Fruit fly (Drosophila melanogaster): ENCODE data around the gene eag.

The eag gene

DNA sequence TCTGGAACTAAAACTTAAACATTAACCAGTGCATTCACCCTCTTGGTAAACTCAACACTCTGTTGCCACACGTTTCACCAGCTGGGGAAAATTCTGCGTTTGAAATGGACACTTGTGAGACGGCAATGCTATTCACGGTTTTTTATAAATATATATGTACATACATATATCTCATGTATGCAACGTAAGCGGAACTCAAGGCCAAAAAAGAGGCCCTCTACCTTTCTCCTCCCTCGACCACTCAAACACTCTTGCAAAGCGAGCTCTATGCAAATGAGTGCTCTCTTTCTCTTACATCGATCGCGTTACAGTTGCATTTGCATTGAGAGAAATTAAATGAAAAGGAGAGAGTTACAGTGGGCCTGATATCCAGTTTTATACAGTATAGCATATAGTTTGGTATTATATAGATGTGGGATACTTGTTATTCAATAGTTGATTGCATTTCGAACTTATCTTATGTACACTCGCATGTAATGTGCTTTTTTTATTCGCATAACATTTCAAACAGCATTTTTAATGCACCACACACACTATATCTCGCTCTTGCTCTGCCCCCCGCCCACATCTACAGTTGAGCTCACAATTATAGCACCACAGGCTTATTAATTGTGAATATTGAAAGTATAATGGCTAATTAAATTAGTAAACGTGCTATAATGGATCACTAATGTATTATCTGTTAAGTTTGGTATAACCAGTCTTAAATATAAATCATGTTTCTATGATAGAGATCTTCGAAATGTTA, 3.0 kb upstream of the eag start (continued):
- TF ChIP-seq CG7928 (GFP tag; optimal IDR thresholded peaks at IDR 0.05) (no peak), CG4730 (GFP tag; IDR thresholded peaks at IDR 0.05) (no peak), Camta (GFP tag; optimal IDR thresholded peaks at IDR 0.05) (no peak), Myb (GFP tag; optimal IDR thresholded peaks at IDR 0.05) (no peak), Dek (tag; optimal IDR thresholded peaks at IDR 0.05) (peak; percentile 1), grn (GFP tag; optimal IDR thresholded peaks at IDR 0.05) (no peak), CG15011 (GFP tag; optimal IDR thresholded peaks at IDR 0.05) (peak; percentile 2), CG43689 (GFP tag; IDR thresholded peaks at IDR 0.05) (no peak), MBD-R2 (GFP tag; IDR thresholded peaks at IDR 0.05) (no peak), CG8924 (tag; optimal IDR thresholded peaks at IDR 0.05) (peak; percentile 38), sima (GFP tag; optimal IDR thresholded peaks at IDR 0.05) (no peak), CG4820 (GFP tag; optimal IDR thresholded peaks at IDR 0.05) (no peak), vfl (GFP tag; optimal IDR thresholded peaks at IDR 0.05) (no peak), Atf-2 (GFP tag; optimal IDR thresholded peaks at IDR 0.05) (peak; percentile 19), CG8388 (GFP tag; optimal IDR thresholded peaks at IDR 0.05) (peak; percentile 77), shn (GFP tag; optimal IDR thresholded peaks at IDR 0.05) (peak; percentile 18), CG6175 (GFP tag; IDR thresholded peaks at IDR 0.05) (no peak), C15 (GFP tag; IDR thresholded peaks at IDR 0.05) (no peak), nom (GFP tag; optimal IDR thresholded peaks at IDR 0.05) (no peak), fd96Cb (tag; optimal IDR thresholded peaks at IDR 0.05) (peak; percentile 54), br (optimal IDR thresholded peaks at IDR 0.05) (no peak), NfI (GFP tag; optimal IDR thresholded peaks at IDR 0.05) (peak; percentile 15), CG5953 (GFP tag; IDR thresholded peaks at IDR 0.05) (peak; percentile 66), tna (GFP tag; IDR thresholded peaks at IDR 0.05; ENCODE audit: partially characterized antibody) (no peak), nau (GFP tag; optimal IDR thresholded peaks at IDR 0.05) (no peak), CG10565 (GFP tag; optimal IDR thresholded peaks at IDR 0.05) (no peak), Awh (GFP tag; IDR thresholded peaks at IDR 0.05) (peak; percentile 73), CG9932 (GFP tag; IDR thresholded peaks at IDR 0.05) (no peak), CkIIα-i1 (GFP tag; IDR thresholded peaks at IDR 0.05) (no peak), Chrac-16 (GFP tag; optimal IDR thresholded peaks at IDR 0.05) (peak; percentile 49), lola (GFP tag; optimal IDR thresholded peaks at IDR 0.05) (peak in 1 of 3 experiments; percentile 38), CG31388 (GFP tag; optimal IDR thresholded peaks at IDR 0.05) (no peak), pb (GFP tag; optimal IDR thresholded peaks at IDR 0.05) (no peak), CG10543 (GFP tag; optimal IDR thresholded peaks at IDR 0.05) (no peak), CG8281 (tag; optimal IDR thresholded peaks at IDR 0.05) (no peak), CG13296 (GFP tag; optimal IDR thresholded peaks at IDR 0.05) (no peak), Bgb (GFP tag; IDR thresholded peaks at IDR 0.05; ENCODE audit: partially characterized antibody) (no peak), H15 (GFP tag; IDR thresholded peaks at IDR 0.05) (no peak), Dip2 (GFP tag; IDR thresholded peaks at IDR 0.05) (no peak), eve (GFP tag; optimal IDR thresholded peaks at IDR 0.05) (peak in 1 of 2 experiments; percentile 20), zf30C (GFP tag; optimal IDR thresholded peaks at IDR 0.05) (peak; percentile 9), CG13287 (GFP tag; IDR thresholded peaks at IDR 0.05; ENCODE audit: partially characterized antibody) (no peak), CG6689 (GFP tag; IDR thresholded peaks at IDR 0.05) (peak; percentile 37), ttk (GFP tag; IDR thresholded peaks at IDR 0.05) (0 out of 2 replicates have a peak, but pooled peaks have one; percentile 50), CG10462 (GFP tag; optimal IDR thresholded peaks at IDR 0.05) (no peak), CG12769 (tag; optimal IDR thresholded peaks at IDR 0.05) (peak; percentile 26), pita (GFP tag; optimal IDR thresholded peaks at IDR 0.05) (no peak), Opbp (GFP tag; IDR thresholded peaks at IDR 0.05; ENCODE audit: partially characterized antibody) (no peak), danr (GFP tag; IDR thresholded peaks at IDR 0.05) (no peak), CG18764 (GFP tag; optimal IDR thresholded peaks at IDR 0.05) (no peak)
